Fruit fly (Drosophila melanogaster): Measurements from ENCODE around the gene eas.
A peak's percentile ranks its signal among the peaks of the same experiment; 100 is the strongest.

The eas gene

dm6 chrX:16332615-16333288 lies 54.6 kb downstream of the eas start (continued):
- TF ChIP-seq Met (GFP tag; optimal IDR thresholded peaks at IDR 0.05) (peak; percentile 97), Gug (GFP tag; IDR thresholded peaks at IDR 0.05) (peak; percentile 92), CG31627 (GFP tag; optimal IDR thresholded peaks at IDR 0.05) (peak; percentile 96), CG8119 (GFP tag; IDR thresholded peaks at IDR 0.05) (peak; percentile 97), Eip93F (GFP tag; optimal IDR thresholded peaks at IDR 0.05) (peak; percentile 88), CG8319 (GFP tag; optimal IDR thresholded peaks at IDR 0.05) (peak; percentile 90), CG7368 (GFP tag; optimal IDR thresholded peaks at IDR 0.05) (peak; percentile 93), CG32006 (GFP tag; optimal IDR thresholded peaks at IDR 0.05) (peak; percentile 98), CG11902 (GFP tag; optimal IDR thresholded peaks at IDR 0.05) (peak; percentile 87)

dm6 chrX:16333434-16334141 lies 55.5 kb downstream of the eas start, which contains the start of the genes CG9921 and Dsp1:
TSS of gene CG9921 (minus strand) at chrX:16333600.
TSS of gene Dsp1 (plus strand) at chrX:16333612.
- TF ChIP-seq CG8119 (GFP tag; IDR thresholded peaks at IDR 0.05) (no peak), achi (GFP tag; optimal IDR thresholded peaks at IDR 0.05) (peak; percentile 1), Smox (GFP tag; optimal IDR thresholded peaks at IDR 0.05) (no peak), CG3032 (tag; optimal IDR thresholded peaks at IDR 0.05) (no peak), CG6276 (GFP tag; optimal IDR thresholded peaks at IDR 0.05) (no peak), CG32006 (GFP tag; optimal IDR thresholded peaks at IDR 0.05) (peak; percentile 10), Sox15 (GFP tag; optimal IDR thresholded peaks at IDR 0.05) (no peak), CG10631 (GFP tag; optimal IDR thresholded peaks at IDR 0.05) (no peak), spab (GFP tag; optimal IDR thresholded peaks at IDR 0.05) (no peak), Met (GFP tag; optimal IDR thresholded peaks at IDR 0.05) (no peak), CG6854 (GFP tag; optimal IDR thresholded peaks at IDR 0.05) (peak; percentile 13), salr (GFP tag; optimal IDR thresholded peaks at IDR 0.05) (no peak), fkh (GFP tag; optimal IDR thresholded peaks at IDR 0.05) (no peak), Ets21C (GFP tag; optimal IDR thresholded peaks at IDR 0.05) (no peak), CG9139 (GFP tag; optimal IDR thresholded peaks at IDR 0.05) (no peak), CG6163 (GFP tag; IDR thresholded peaks at IDR 0.05) (peak; percentile 51; the same call in 2 of the 3 replicates), eg (GFP tag; IDR thresholded peaks at IDR 0.05) (peak; percentile 47; the same call in 2 of the 3 replicates), Eip93F (GFP tag; optimal IDR thresholded peaks at IDR 0.05) (peak; percentile 10), dac (GFP tag; optimal IDR thresholded peaks at IDR 0.05) (no peak), dsx (GFP tag; optimal IDR thresholded peaks at IDR 0.05; ENCODE audit: poor library complexity, severe bottlenecking) (peak; percentile 40), pdm3 (GFP tag; optimal IDR thresholded peaks at IDR 0.05) (no peak), CG34406 (GFP tag; optimal IDR thresholded peaks at IDR 0.05) (no peak), Sox14 (GFP tag; optimal IDR thresholded peaks at IDR 0.05) (no peak), Hr38 (GFP tag; optimal IDR thresholded peaks at IDR 0.05) (no peak), CG7368 (GFP tag; optimal IDR thresholded peaks at IDR 0.05) (no peak), Eip75B (GFP tag; optimal IDR thresholded peaks at IDR 0.05) (no peak), fd85E (GFP tag; optimal IDR thresholded peaks at IDR 0.05) (no peak), Blimp-1 (GFP tag; optimal IDR thresholded peaks at IDR 0.05) (no peak), Eip78C (GFP tag) (peak; percentile 53), Sox102F (GFP tag; optimal IDR thresholded peaks at IDR 0.05) (peak; percentile 17), vri (GFP tag; optimal IDR thresholded peaks at IDR 0.05) (peak; percentile 30), cyc (GFP tag; optimal IDR thresholded peaks at IDR 0.05) (no peak), ss (GFP tag; optimal IDR thresholded peaks at IDR 0.05) (no peak), lz (GFP tag; optimal IDR thresholded peaks at IDR 0.05) (no peak), net (GFP tag; optimal IDR thresholded peaks at IDR 0.05) (no peak), CG11294 (GFP tag; IDR thresholded peaks at IDR 0.05) (no peak), CG4318 (GFP tag; optimal IDR thresholded peaks at IDR 0.05) (no peak), acj6 (GFP tag; optimal IDR thresholded peaks at IDR 0.05) (no peak), Hr39 (GFP tag; optimal IDR thresholded peaks at IDR 0.05) (no peak), svp (GFP tag) (no peak), CG3919 (GFP tag; optimal IDR thresholded peaks at IDR 0.05) (peak; percentile 2), CG11762 (GFP tag; optimal IDR thresholded peaks at IDR 0.05; ENCODE audit: insufficient read depth) (no peak)
